Worm (Caenorhabditis elegans) whole organism, L4 larva: ENCODE data around the gene gcy-3.

Experiments used
- ZK546.5 ChIP-seq, 2 experiments: sonication (generic microtip); optimal IDR thresholded peaks; 2 replicates each; lab custom pipeline; 2017; ENCODE audit warnings: missing biosample characterization in 2 of 2, missing genetic modification characterization in 2 of 2
- aly-2 ChIP-seq: sonication (generic microtip); optimal IDR thresholded peaks from 2 replicates; lab custom pipeline; 2018; ENCODE audit warnings: missing biosample characterization, missing genetic modification characterization

ce11 chrII:9482529-9482928 is 24.6 kb downstream of the gcy-3 start:
- TF ChIP-seq aly-2: no peak
- TF ChIP-seq ZK546.5 (tag; optimal IDR thresholded peaks at IDR 0.05; lab: Kevin White, UChicago): no peak
